Worm (Caenorhabditis elegans): ENCODE results near the gene F55C9.6.

DNA sequence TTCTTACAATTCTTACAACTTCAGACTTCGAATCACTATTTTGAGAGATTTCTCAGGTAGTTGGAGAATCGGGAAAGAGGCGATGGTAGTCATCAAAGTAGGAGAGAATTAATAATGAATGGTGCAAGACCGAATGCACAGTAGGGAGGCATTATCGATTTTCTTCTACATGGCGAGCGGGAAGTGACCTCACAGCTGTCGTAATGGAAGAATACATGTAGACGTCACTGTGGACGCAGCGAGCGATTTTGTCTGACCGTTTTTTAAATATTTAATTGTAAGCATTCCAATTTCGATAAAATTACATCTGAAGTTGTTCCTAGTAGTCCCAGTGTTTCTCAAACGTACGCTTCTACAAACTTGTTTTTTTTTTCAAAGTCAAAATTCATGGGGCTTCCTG is 13.0 kb upstream of the F55C9.6 start, which contains the start of gene F55C9.11:
- TF ChIP-seq mep-1 (tag; optimal IDR thresholded peaks at IDR 0.05) (no peak), Y5F2A.4 (GFP tag; optimal IDR thresholded peaks at IDR 0.05) (no peak), fkh-10 (GFP tag; optimal IDR thresholded peaks at IDR 0.05) (no peak), F49E8.2 (tag; optimal IDR thresholded peaks at IDR 0.05; ENCODE audit: borderline replicate concordance) (no peak), lin-29 (GFP tag; IDR thresholded peaks at IDR 0.05) (no peak), ZK546.5 (tag; optimal IDR thresholded peaks at IDR 0.05) (no peak), sdz-12 (GFP tag; optimal IDR thresholded peaks at IDR 0.05) (no peak), lsy-2 (tag; optimal IDR thresholded peaks at IDR 0.05) (no peak)

Data from whole organism, L4 larva.